Fruit fly (Drosophila melanogaster): ENCODE data around the gene CG6972.

- no peak for TF ChIP-seq CG8478 (optimal IDR thresholded peaks at IDR 0.05)
- no peak for TF ChIP-seq CTCF (optimal IDR thresholded peaks at IDR 0.05)
These were observed 31.2 kb downstream of the CG6972 start for dm6 chr3R:22732995-22733394.

Measured in S2 (cell line).